Worm (Caenorhabditis elegans): ENCODE data around the gene str-81.

The str-81 gene

ce11 chrV:19250983-19251382 lies at the start of gene str-81:
Gene str-81 (minus strand): TSS chrV:19251083.
- TF ChIP-seq aly-1 (tag; optimal IDR thresholded peaks at IDR 0.05) (no peak), ceh-13 (GFP tag; optimal IDR thresholded peaks at IDR 0.05) (no peak), flt-1 (GFP tag; IDR thresholded peaks at IDR 0.05) (no peak), scrt-1 (GFP tag; IDR thresholded peaks at IDR 0.05) (no peak), tbx-11 (GFP tag; IDR thresholded peaks at IDR 0.05) (no peak), hnd-1 (tag; optimal IDR thresholded peaks at IDR 0.05) (no peak), hmg-4 (GFP tag; optimal IDR thresholded peaks at IDR 0.05) (no peak), ceh-36 (tag; optimal IDR thresholded peaks at IDR 0.05) (no peak), ets-7 (tag; optimal IDR thresholded peaks at IDR 0.05) (no peak), tbx-37 (GFP tag; conservative IDR thresholded peaks at IDR 0.05) (no peak), ama-1 (optimal IDR thresholded peaks at IDR 0.05) (no peak), pes-1 (GFP tag; IDR thresholded peaks at IDR 0.05) (no peak), tra-4 (tag; optimal IDR thresholded peaks at IDR 0.05) (no peak), F13C5.2 (tag; optimal IDR thresholded peaks at IDR 0.05) (no peak), sea-1 (GFP tag; conservative IDR thresholded peaks at IDR 0.05) (no peak), hmbx-1 (tag; optimal IDR thresholded peaks at IDR 0.05) (no peak), B0310.2 (tag; optimal IDR thresholded peaks at IDR 0.05) (no peak)

- TF ChIP-seq flt-1 (GFP tag; IDR thresholded peaks at IDR 0.05) (no peak), aly-1 (tag; optimal IDR thresholded peaks at IDR 0.05) (no peak), ceh-13 (GFP tag; optimal IDR thresholded peaks at IDR 0.05) (no peak), ets-7 (tag; optimal IDR thresholded peaks at IDR 0.05) (no peak), F13C5.2 (tag; optimal IDR thresholded peaks at IDR 0.05) (no peak), B0310.2 (tag; optimal IDR thresholded peaks at IDR 0.05) (no peak), pes-1 (GFP tag; IDR thresholded peaks at IDR 0.05) (no peak), scrt-1 (GFP tag; IDR thresholded peaks at IDR 0.05) (no peak), sea-1 (GFP tag; conservative IDR thresholded peaks at IDR 0.05) (no peak), ceh-36 (tag; optimal IDR thresholded peaks at IDR 0.05) (no peak), tbx-11 (GFP tag; IDR thresholded peaks at IDR 0.05) (no peak), tbx-37 (GFP tag; conservative IDR thresholded peaks at IDR 0.05) (no peak), hmg-4 (GFP tag; optimal IDR thresholded peaks at IDR 0.05) (no peak), ama-1 (optimal IDR thresholded peaks at IDR 0.05) (no peak), tra-4 (tag; optimal IDR thresholded peaks at IDR 0.05) (no peak)
Observed at ce11 chrV:19299262-19299661, 48.4 kb upstream of the str-81 start, which contains the start of gene F55C9.14. Gene F55C9.14 (plus strand): TSS chrV:19299562.

ce11 chrV:19297510-19297909 lies 46.6 kb upstream of the str-81 start, which contains the start of gene fbxb-60:
Gene fbxb-60 (plus strand): TSS chrV:19297810.
- TF ChIP-seq pes-1 (GFP tag; IDR thresholded peaks at IDR 0.05) (no peak), F13C5.2 (tag; optimal IDR thresholded peaks at IDR 0.05) (no peak), ama-1 (optimal IDR thresholded peaks at IDR 0.05) (no peak), sea-1 (GFP tag; conservative IDR thresholded peaks at IDR 0.05) (no peak), scrt-1 (GFP tag; IDR thresholded peaks at IDR 0.05) (no peak), ceh-13 (GFP tag; optimal IDR thresholded peaks at IDR 0.05) (no peak), tra-4 (tag; optimal IDR thresholded peaks at IDR 0.05) (no peak), hnd-1 (tag; optimal IDR thresholded peaks at IDR 0.05) (no peak), hmbx-1 (tag; optimal IDR thresholded peaks at IDR 0.05) (no peak), B0310.2 (tag; optimal IDR thresholded peaks at IDR 0.05) (no peak), aly-1 (tag; optimal IDR thresholded peaks at IDR 0.05) (no peak), tbx-37 (GFP tag; conservative IDR thresholded peaks at IDR 0.05) (no peak), ceh-36 (tag; optimal IDR thresholded peaks at IDR 0.05) (no peak), flt-1 (GFP tag; IDR thresholded peaks at IDR 0.05) (no peak), hmg-4 (GFP tag; optimal IDR thresholded peaks at IDR 0.05) (no peak), tbx-11 (GFP tag; IDR thresholded peaks at IDR 0.05) (no peak), ets-7 (tag; optimal IDR thresholded peaks at IDR 0.05) (no peak)

- TF ChIP-seq pes-1 (GFP tag; IDR thresholded peaks at IDR 0.05) (no peak), ets-7 (tag; optimal IDR thresholded peaks at IDR 0.05) (no peak), tbx-11 (GFP tag; IDR thresholded peaks at IDR 0.05) (no peak), ceh-13 (GFP tag; optimal IDR thresholded peaks at IDR 0.05) (no peak), tra-4 (tag; optimal IDR thresholded peaks at IDR 0.05) (no peak), hmg-4 (GFP tag; optimal IDR thresholded peaks at IDR 0.05) (no peak), sea-1 (GFP tag; conservative IDR thresholded peaks at IDR 0.05) (no peak)
Observed at ce11 chrV:19296723-19297122, 45.8 kb upstream of the str-81 start, which contains the start of gene F55C9.6. Gene F55C9.6 (minus strand): TSS chrV:19296823.

ce11 chrV:19293025-19293424 lies 42.1 kb upstream of the str-81 start, which contains the start of gene F55C9.5:
Gene F55C9.5 (minus strand): TSS chrV:19293125.
- TF ChIP-seq B0310.2 (tag; optimal IDR thresholded peaks at IDR 0.05) (no peak), hnd-1 (tag; optimal IDR thresholded peaks at IDR 0.05) (no peak), sea-1 (GFP tag; conservative IDR thresholded peaks at IDR 0.05) (no peak), ceh-13 (GFP tag; optimal IDR thresholded peaks at IDR 0.05) (no peak), ama-1 (optimal IDR thresholded peaks at IDR 0.05) (no peak), pes-1 (GFP tag; IDR thresholded peaks at IDR 0.05) (no peak), ceh-36 (tag; optimal IDR thresholded peaks at IDR 0.05) (no peak)

- no peak for TF ChIP-seq hmbx-1 (tag; optimal IDR thresholded peaks at IDR 0.05)
- TF ChIP-seq flt-1 (GFP tag; IDR thresholded peaks at IDR 0.05): no peak
- no peak for TF ChIP-seq tbx-11 (GFP tag; IDR thresholded peaks at IDR 0.05)
- TF ChIP-seq sea-1 (GFP tag; conservative IDR thresholded peaks at IDR 0.05): no peak
- TF ChIP-seq F13C5.2 (tag; optimal IDR thresholded peaks at IDR 0.05): no peak
- no peak for TF ChIP-seq hnd-1 (tag; optimal IDR thresholded peaks at IDR 0.05)
- TF ChIP-seq ama-1 (optimal IDR thresholded peaks at IDR 0.05): no peak
- TF ChIP-seq ceh-13 (GFP tag; optimal IDR thresholded peaks at IDR 0.05): no peak
- TF ChIP-seq aly-1 (tag; optimal IDR thresholded peaks at IDR 0.05): no peak
- no peak for TF ChIP-seq ceh-36 (tag; optimal IDR thresholded peaks at IDR 0.05)
- no peak for TF ChIP-seq ets-7 (tag; optimal IDR thresholded peaks at IDR 0.05)
Observed at ce11 chrV:19288073-19288805, 37.4 kb upstream of the str-81 start, which contains the start of the genes F55C9.3 and fbxb-57. Gene F55C9.3 (minus strand): TSS chrV:19288173. Gene fbxb-57 (plus strand): TSS chrV:19288755.

ce11 chrV:19285921-19286320 lies 35.0 kb upstream of the str-81 start:
- TF ChIP-seq pes-1 (GFP tag; IDR thresholded peaks at IDR 0.05): no peak
- no peak for TF ChIP-seq hnd-1 (tag; optimal IDR thresholded peaks at IDR 0.05)
- TF ChIP-seq flt-1 (GFP tag; IDR thresholded peaks at IDR 0.05): no peak
- no peak for TF ChIP-seq tbx-37 (GFP tag; conservative IDR thresholded peaks at IDR 0.05)
- no peak for TF ChIP-seq ama-1 (optimal IDR thresholded peaks at IDR 0.05)
- TF ChIP-seq tra-4 (tag; optimal IDR thresholded peaks at IDR 0.05): no peak
- no peak for TF ChIP-seq ets-7 (tag; optimal IDR thresholded peaks at IDR 0.05)
- no peak for TF ChIP-seq F13C5.2 (tag; optimal IDR thresholded peaks at IDR 0.05)
- TF ChIP-seq hmg-4 (GFP tag; optimal IDR thresholded peaks at IDR 0.05): no peak
- TF ChIP-seq scrt-1 (GFP tag; IDR thresholded peaks at IDR 0.05): no peak
- no peak for TF ChIP-seq B0310.2 (tag; optimal IDR thresholded peaks at IDR 0.05)
